Fruit fly (Drosophila melanogaster): ENCODE results near the gene Atac3.

DNA sequence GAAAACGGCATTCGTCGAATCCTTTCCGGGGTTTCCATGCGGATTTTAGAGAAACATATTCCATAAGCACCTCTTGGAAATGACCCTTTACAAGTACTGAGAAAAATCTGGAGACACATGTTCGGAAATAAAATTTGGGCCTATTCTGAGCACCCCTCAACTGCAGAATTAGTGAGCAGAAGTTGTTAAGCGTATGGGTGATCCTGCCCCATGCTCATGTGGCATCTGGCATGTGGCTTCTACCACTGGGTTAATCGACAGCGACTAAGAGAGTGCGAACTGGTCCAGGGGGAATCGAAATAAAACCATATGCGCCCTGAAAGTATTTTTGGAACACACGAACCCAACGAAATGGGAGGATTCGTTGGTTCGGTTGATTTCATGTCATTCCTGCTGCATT, 7.0 kb downstream of the Atac3 start:
- no peak for TF ChIP-seq pho (GFP tag; optimal IDR thresholded peaks at IDR 0.05)
- TF ChIP-seq eyg (GFP tag; optimal IDR thresholded peaks at IDR 0.05): no peak
- TF ChIP-seq CG32772 (GFP tag; IDR thresholded peaks at IDR 0.05): no peak
